Worm (Caenorhabditis elegans) whole organism, L4 larva: ENCODE measurements around the gene T20G5.12.

Source experiments
- F10B5.3 ChIP-seq: sonication (generic microtip); optimal IDR thresholded peaks from 2 replicates; lab custom pipeline; 2016; ENCODE audit warnings: mild to moderate bottlenecking, missing genetic modification characterization, missing compliant biosample characterization
- F26F4.8 ChIP-seq: fragments of 200-800 bp; sonication (Bioruptor generic); conservative IDR thresholded peaks from 2 replicates; pipeline ENCODE4 v1.3.6; 2022; ENCODE audit warnings: missing genetic modification characterization, missing compliant biosample characterization
- F37D6.2 ChIP-seq: sonication (generic microtip); optimal IDR thresholded peaks from 2 replicates; lab custom pipeline; 2016; ENCODE audit warnings: mild to moderate bottlenecking, missing genetic modification characterization, missing compliant biosample characterization
- R02D3.7 ChIP-seq: fragments of 150-350 bp; sonication (generic microtip); optimal IDR thresholded peaks from 3 replicates; lab custom pipeline; 2014; ENCODE audit warnings: missing biosample characterization, missing genetic modification characterization
- T20F7.1 ChIP-seq: fragments of 200-800 bp; sonication (Bioruptor generic); optimal IDR thresholded peaks from 2 replicates; lab custom pipeline; 2018; ENCODE audit warnings: mild to moderate bottlenecking, missing genetic modification characterization, missing compliant biosample characterization
- T26A8.4 ChIP-seq: fragments of 200-800 bp; sonication (Bioruptor generic); IDR thresholded peaks from 2 replicates; pipeline ENCODE4 v1.3.6; 2022; ENCODE audit warnings: missing genetic modification characterization, missing compliant biosample characterization
- Y105C5A.15 ChIP-seq: fragments of 200-800 bp; sonication (Bioruptor generic); IDR thresholded peaks from 2 replicates; pipeline ENCODE4 v1.3.6; 2022; ENCODE audit warnings: missing genetic modification characterization, missing compliant biosample characterization
- Y48G9A.11 ChIP-seq: fragments of 200-800 bp; sonication (Bioruptor generic); IDR thresholded peaks from 2 replicates; pipeline ENCODE4 v1.3.6; 2022; ENCODE audit warnings: missing genetic modification reagents, missing genetic modification characterization, missing compliant biosample characterization
- Y75B8A.6 ChIP-seq: fragments of 200-800 bp; sonication (Bioruptor generic); IDR thresholded peaks from 2 replicates; pipeline ENCODE4 v1.3.6; 2022; ENCODE audit warnings: missing genetic modification reagents, missing genetic modification characterization, missing compliant biosample characterization
- ZK546.5 ChIP-seq, 2 experiments: sonication (generic microtip); optimal IDR thresholded peaks; 2 replicates each; lab custom pipeline; 2017; ENCODE audit warnings: missing biosample characterization in 2 of 2, missing genetic modification characterization in 2 of 2
- aha-1 ChIP-seq: fragments of 150-350 bp; peaks from one replicate; lab custom pipeline; 2014; ENCODE audit warnings: missing biosample characterization, missing genetic modification characterization
- ama-1 ChIP-seq: fragments of 150-350 bp; optimal IDR thresholded peaks from 2 replicates; lab custom pipeline; 2014; ENCODE audit warnings: inconsistent platforms, mixed read lengths
- arid-1 ChIP-seq: fragments of 200-800 bp; sonication (Bioruptor generic); conservative IDR thresholded peaks from 2 replicates; pipeline ENCODE4 v1.3.6; 2022; ENCODE audit warnings: missing genetic modification reagents, missing genetic modification characterization, missing compliant biosample characterization
- cey-2 ChIP-seq: sonication (generic microtip); optimal IDR thresholded peaks from 3 replicates; lab custom pipeline; 2017; ENCODE audit warnings: missing genetic modification characterization, mild to moderate bottlenecking, missing compliant biosample characterization, antibody characterized with exemption, borderline replicate concordance; ENCODE audit not compliant: insufficient read depth
- daf-16 ChIP-seq, 3 experiments: sonication (generic microtip); optimal IDR thresholded peaks; 2 replicates each; lab custom pipeline; 2016 to 2017; ENCODE audit warnings: missing genetic modification characterization in 3 of 3, missing genetic modification reagents in 3 of 3, mild to moderate bottlenecking in 2 of 3, missing compliant biosample characterization in 2 of 3, missing biosample characterization in 1 of 3, moderate library complexity in 1 of 3
- daf-19 ChIP-seq: fragments of 200-800 bp; sonication (Bioruptor generic); conservative IDR thresholded peaks from 2 replicates; pipeline ENCODE4 v1.3.6; 2022; ENCODE audit warnings: missing genetic modification characterization, missing compliant biosample characterization
- daf-8 ChIP-seq: fragments of 200-800 bp; sonication (Bioruptor generic); IDR thresholded peaks from 2 replicates; pipeline ENCODE4 v1.3.6; 2022; ENCODE audit warnings: missing genetic modification characterization, missing compliant biosample characterization
- dmd-6 ChIP-seq: fragments of 200-800 bp; sonication (Bioruptor generic); IDR thresholded peaks from 2 replicates; pipeline ENCODE4 v1.3.6; 2022; ENCODE audit warnings: missing genetic modification reagents, missing genetic modification characterization, missing compliant biosample characterization
- egl-27 ChIP-seq: sonication (generic microtip); optimal IDR thresholded peaks from 3 replicates; lab custom pipeline; 2017; ENCODE audit warnings: missing biosample characterization, missing genetic modification reagents, missing genetic modification characterization
- egl-43 ChIP-seq: fragments of 200-800 bp; sonication (Bioruptor generic); IDR thresholded peaks from 2 replicates; pipeline ENCODE4 v1.3.6; 2022; ENCODE audit warnings: missing genetic modification reagents, missing genetic modification characterization, missing compliant biosample characterization
- fkh-10 ChIP-seq: fragments of 150-350 bp; optimal IDR thresholded peaks from 2 replicates; lab custom pipeline; 2014; ENCODE audit warnings: missing biosample characterization, missing genetic modification reagents, missing genetic modification characterization
- lim-7 ChIP-seq: fragments of 200-800 bp; sonication (Bioruptor generic); IDR thresholded peaks from 2 replicates; pipeline ENCODE4 v1.3.6; 2022; ENCODE audit warnings: missing genetic modification characterization, missing compliant biosample characterization
- lin-13 ChIP-seq: fragments of 150-350 bp; optimal IDR thresholded peaks from 2 replicates; lab custom pipeline; 2014; ENCODE audit warnings: missing biosample characterization, missing genetic modification reagents, missing genetic modification characterization
- lir-3 ChIP-seq: sonication (generic microtip); optimal IDR thresholded peaks from 2 replicates; lab custom pipeline; 2016; ENCODE audit warnings: mild to moderate bottlenecking, missing genetic modification characterization, missing compliant biosample characterization
- lsy-2 ChIP-seq, 2 experiments: fragments of 150-350 bp in 1 of 2; sonication (generic microtip) in 1 of 2; optimal IDR thresholded peaks; 2 replicates each; lab custom pipeline; 2014 to 2017; ENCODE audit warnings: missing biosample characterization in 2 of 2, missing genetic modification characterization in 2 of 2
- madf-5 ChIP-seq, 2 experiments: fragments of 200-800 bp; sonication (Bioruptor generic); IDR thresholded peaks; 2 replicates each; pipeline ENCODE4 v1.3.6; 2022; ENCODE audit warnings: missing compliant biosample characterization in 2 of 2, missing genetic modification characterization in 2 of 2
- madf-9 ChIP-seq: fragments of 200-800 bp; sonication (Bioruptor generic); conservative IDR thresholded peaks from 2 replicates; pipeline ENCODE4 v1.3.6; 2022; ENCODE audit warnings: missing genetic modification reagents, missing genetic modification characterization, missing compliant biosample characterization
- mdl-1 ChIP-seq, 2 experiments: fragments of 150-350 bp in 1 of 2; sonication (generic microtip) in 1 of 2; optimal IDR thresholded peaks; 2 replicates each; lab custom pipeline; 2014 to 2017; ENCODE audit warnings: missing biosample characterization in 2 of 2, missing genetic modification characterization in 2 of 2
- mxl-2 ChIP-seq: fragments of 200-800 bp; sonication (Bioruptor generic); conservative IDR thresholded peaks from 2 replicates; pipeline ENCODE4 v1.3.6; 2022; ENCODE audit warnings: missing genetic modification reagents, missing genetic modification characterization, missing compliant biosample characterization
- mxl-3 ChIP-seq: fragments of 200-800 bp; sonication (Bioruptor generic); optimal IDR thresholded peaks from 2 replicates; lab custom pipeline; 2018; ENCODE audit warnings: mild to moderate bottlenecking, missing genetic modification characterization, missing compliant biosample characterization
- nhr-10 ChIP-seq: fragments of 150-350 bp; optimal IDR thresholded peaks from 2 replicates; lab custom pipeline; 2014; ENCODE audit warnings: missing biosample characterization, missing genetic modification characterization
- nhr-102 ChIP-seq: sonication (generic microtip); optimal IDR thresholded peaks from 2 replicates; lab custom pipeline; 2016; ENCODE audit warnings: mild to moderate bottlenecking, missing genetic modification characterization, moderate library complexity, missing compliant biosample characterization
- nhr-111 ChIP-seq: fragments of 200-800 bp; sonication (Bioruptor generic); optimal IDR thresholded peaks from 2 replicates; lab custom pipeline; 2018; ENCODE audit warnings: mild to moderate bottlenecking, missing genetic modification characterization, missing compliant biosample characterization
- nhr-25 ChIP-seq: sonication (generic microtip); optimal IDR thresholded peaks from 2 replicates; lab custom pipeline; 2017; ENCODE audit warnings: missing genetic modification characterization, mild to moderate bottlenecking, missing compliant biosample characterization, antibody characterized with exemption, moderate library complexity, borderline replicate concordance; ENCODE audit not compliant: insufficient read depth
- nhr-42 ChIP-seq: fragments of 200-800 bp; sonication (Bioruptor generic); IDR thresholded peaks from 2 replicates; pipeline ENCODE4 v1.3.6; 2022; ENCODE audit warnings: missing genetic modification characterization, missing compliant biosample characterization
- nhr-48 ChIP-seq: sonication (generic microtip); optimal IDR thresholded peaks from 2 replicates; lab custom pipeline; 2016; ENCODE audit warnings: mild to moderate bottlenecking, missing genetic modification characterization, missing compliant biosample characterization
- nhr-77 ChIP-seq: fragments of 150-350 bp; optimal IDR thresholded peaks from 2 replicates; lab custom pipeline; 2014; ENCODE audit warnings: missing biosample characterization, missing genetic modification characterization
- pha-4 ChIP-seq, 2 experiments: fragments of 150-350 bp in 1 of 2; fragments of 200-800 bp in 1 of 2; sonication (Bioruptor generic) in 1 of 2; IDR thresholded peaks in 1 of 2; optimal IDR thresholded peaks in 1 of 2; 2 replicates each; pipeline versions ENCODE4 v1.3.6 to Lab custom; 2014 to 2022; ENCODE audit warnings: missing genetic modification characterization in 2 of 2, missing genetic modification reagents in 2 of 2, missing biosample characterization in 1 of 2, missing compliant biosample characterization in 1 of 2
- php-3 ChIP-seq: fragments of 200-800 bp; sonication (Bioruptor generic); IDR thresholded peaks from 2 replicates; pipeline ENCODE4 v1.3.6; 2022; ENCODE audit warnings: missing genetic modification reagents, missing genetic modification characterization, missing compliant biosample characterization
- pqm-1 ChIP-seq: sonication (generic microtip); optimal IDR thresholded peaks from 2 replicates; lab custom pipeline; 2017; ENCODE audit warnings: missing biosample characterization, missing genetic modification characterization
- sdz-12 ChIP-seq: fragments of 200-800 bp; sonication (Bioruptor generic); optimal IDR thresholded peaks from 2 replicates; lab custom pipeline; 2018; ENCODE audit warnings: mild to moderate bottlenecking, missing genetic modification characterization, missing compliant biosample characterization
- snpc-1.2 ChIP-seq: fragments of 200-800 bp; sonication (Bioruptor generic); IDR thresholded peaks from 2 replicates; pipeline ENCODE4 v1.3.6; 2022; ENCODE audit warnings: missing genetic modification reagents, missing genetic modification characterization, missing compliant biosample characterization
- spr-3 ChIP-seq: fragments of 200-800 bp; sonication (Bioruptor generic); optimal IDR thresholded peaks from 2 replicates; lab custom pipeline; 2018; ENCODE audit warnings: mild to moderate bottlenecking, missing genetic modification characterization, missing compliant biosample characterization
- tag-97 ChIP-seq: fragments of 200-800 bp; sonication (Bioruptor generic); IDR thresholded peaks from 2 replicates; pipeline ENCODE4 v1.3.6; 2022; ENCODE audit warnings: missing genetic modification characterization, missing compliant biosample characterization
- unc-39 ChIP-seq: sonication (generic microtip); optimal IDR thresholded peaks from 2 replicates; lab custom pipeline; 2017; ENCODE audit warnings: missing biosample characterization, missing genetic modification characterization
- vab-7 ChIP-seq: fragments of 200-800 bp; sonication (Bioruptor generic); IDR thresholded peaks from 2 replicates; pipeline ENCODE4 v1.3.6; 2022; ENCODE audit warnings: missing genetic modification reagents, missing genetic modification characterization, missing compliant biosample characterization
- zfp-2 ChIP-seq: sonication (generic microtip); optimal IDR thresholded peaks from 2 replicates; lab custom pipeline; 2016; ENCODE audit warnings: mild to moderate bottlenecking, missing genetic modification characterization, missing compliant biosample characterization
- zfp-3 ChIP-seq: fragments of 200-800 bp; sonication (Bioruptor generic); conservative IDR thresholded peaks from 2 replicates; pipeline ENCODE4 v1.3.6; 2022; ENCODE audit warnings: missing genetic modification reagents, missing genetic modification characterization, missing compliant biosample characterization
- zip-11 ChIP-seq: fragments of 200-800 bp; sonication (Bioruptor generic); IDR thresholded peaks from 2 replicates; pipeline ENCODE4 v1.3.6; 2022; ENCODE audit warnings: missing genetic modification characterization, missing compliant biosample characterization
- ztf-7 ChIP-seq: fragments of 150-350 bp; optimal IDR thresholded peaks from 2 replicates; lab custom pipeline; 2014; ENCODE audit warnings: missing biosample characterization, missing genetic modification characterization

Gene T20G5.12

DNA sequence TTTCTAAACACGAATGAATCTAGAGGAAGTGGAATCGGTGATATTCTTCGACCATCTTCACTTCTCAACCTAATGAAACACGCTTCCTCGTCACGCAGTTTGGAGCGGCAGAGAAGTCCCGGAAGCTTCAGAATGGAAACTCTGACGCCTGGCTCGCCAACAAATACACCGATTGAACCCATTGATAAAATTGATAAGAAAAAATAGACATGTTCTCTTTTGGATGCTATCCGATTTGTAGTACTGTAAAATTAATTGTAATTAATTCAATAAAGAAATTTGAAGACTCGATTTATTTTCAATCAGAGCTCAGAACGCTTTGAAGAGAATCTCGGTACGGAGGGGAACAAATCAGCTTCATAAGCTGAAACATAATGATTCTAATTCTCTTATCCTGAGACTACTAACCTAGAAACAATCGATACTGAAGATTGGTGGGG, 13.2 kb downstream of the T20G5.12 start (continued):
- TF ChIP-seq nhr-10 (tag; lab: Kevin White, UChicago) (peak; percentile 85), arid-1 (GFP tag; lab: Robert Waterston, UW) (peak; percentile 70), pqm-1 (tag; lab: Kevin White, UChicago) (no peak), mxl-3 (GFP tag; lab: Kevin White, UChicago) (no peak), F10B5.3 (tag; lab: Kevin White, UChicago) (peak; percentile 33), lir-3 (tag; lab: Kevin White, UChicago) (no peak), Y105C5A.15 (GFP tag; lab: Robert Waterston, UW) (peak; percentile 90), unc-39 (tag; lab: Kevin White, UChicago) (no peak), nhr-42 (peak; percentile 71; the same call in 1 of the 2 replicates), nhr-102 (tag; lab: Kevin White, UChicago) (peak; percentile 79), Y75B8A.6 (GFP tag; lab: Robert Waterston, UW) (peak; percentile 93), zip-11 (GFP tag; lab: Robert Waterston, UW) (no peak), ama-1 (peak; percentile 90), ztf-7 (tag; lab: Kevin White, UChicago) (no peak), snpc-1.2 (GFP tag; lab: Robert Waterston, UW) (0 out of 2 replicates have a peak, but pooled peaks have one; percentile 58), madf-5 (GFP tag; IDR thresholded peaks at IDR 0.05; lab: Robert Waterston, UW) (no peak; a peak in 1 of 4 replicates), madf-9 (GFP tag; lab: Robert Waterston, UW) (peak; percentile 79), egl-43 (GFP tag; lab: Robert Waterston, UW) (peak; percentile 79), fkh-10 (GFP tag; lab: Kevin White, UChicago) (no peak), cey-2 (no peak), daf-8 (no peak), lsy-2 (tag; optimal IDR thresholded peaks at IDR 0.05; lab: Kevin White, UChicago) (peak; percentile 5 to 74), pha-4 (GFP tag; IDR thresholded peaks at IDR 0.05; lab: Robert Waterston, UW) (peak; percentile 83), pha-4 (tag; optimal IDR thresholded peaks at IDR 0.05; lab: Kevin White, UChicago) (no peak), nhr-25 (tag; lab: Kevin White, UChicago) (peak; percentile 69), F37D6.2 (tag; lab: Kevin White, UChicago) (no peak), tag-97 (GFP tag; lab: Robert Waterston, UW) (no peak), nhr-48 (tag; lab: Kevin White, UChicago) (peak; percentile 65), zfp-2 (tag; lab: Kevin White, UChicago) (peak; percentile 5), ZK546.5 (tag; optimal IDR thresholded peaks at IDR 0.05; lab: Kevin White, UChicago) (no peak), lin-13 (GFP tag; lab: Kevin White, UChicago) (peak; percentile 43), R02D3.7 (tag; lab: Kevin White, UChicago) (no peak), daf-16 (GFP tag; optimal IDR thresholded peaks at IDR 0.05; lab: Kevin White, UChicago) (peak; percentile 40 to 51), daf-16 (tag; optimal IDR thresholded peaks at IDR 0.05; lab: Kevin White, UChicago) (peak; percentile 69), spr-3 (GFP tag; lab: Kevin White, UChicago) (peak; percentile 80), mdl-1 (tag; optimal IDR thresholded peaks at IDR 0.05; lab: Kevin White, UChicago) (no peak), mxl-2 (no peak), Y48G9A.11 (GFP tag; lab: Robert Waterston, UW) (peak; percentile 70), sdz-12 (GFP tag; lab: Kevin White, UChicago) (peak; percentile 86), vab-7 (GFP tag; lab: Robert Waterston, UW) (no peak), nhr-111 (GFP tag; lab: Kevin White, UChicago) (no peak), lim-7 (GFP tag; lab: Robert Waterston, UW) (0 out of 2 replicates have a peak, but pooled peaks have one; percentile 32), F26F4.8 (0 out of 2 replicates have a peak, but pooled peaks have one; percentile 48), egl-27 (tag; lab: Kevin White, UChicago) (no peak), aha-1 (tag; lab: Kevin White, UChicago) (no peak), T26A8.4 (GFP tag; lab: Robert Waterston, UW) (peak; percentile 91), php-3 (GFP tag; lab: Robert Waterston, UW) (0 out of 2 replicates have a peak, but pooled peaks have one; percentile 63), zfp-3 (GFP tag; lab: Robert Waterston, UW) (peak; percentile 99), T20F7.1 (GFP tag; lab: Kevin White, UChicago) (no peak), nhr-77 (peak; percentile 75), daf-19 (GFP tag; lab: Robert Waterston, UW) (no peak), dmd-6 (peak; percentile 59)
